Worm (Caenorhabditis elegans): ENCODE measurements around the gene C13A2.9.

DNA sequence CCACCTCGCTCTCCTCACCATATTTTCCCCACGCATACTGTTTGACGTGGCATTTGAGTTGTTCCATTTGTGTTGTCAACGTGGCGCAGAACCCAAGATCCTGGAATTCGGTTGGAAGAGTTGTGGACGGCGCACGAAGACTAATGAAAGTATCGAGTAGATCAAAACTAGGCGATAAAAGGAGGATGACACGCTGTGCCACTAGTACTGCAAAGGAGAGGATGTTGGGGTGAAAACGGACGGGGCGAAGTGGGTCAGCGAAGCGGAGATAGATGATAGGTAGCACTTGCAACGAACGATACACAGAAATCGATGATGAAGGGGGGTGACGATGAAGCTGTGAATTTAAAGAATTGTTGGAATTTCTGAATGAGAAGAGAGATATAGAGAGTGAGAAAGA lies 17.0 kb downstream of the C13A2.9 start, which contains the start of gene C05C8.7:
- TF ChIP-seq lin-39 (tag; optimal IDR thresholded peaks at IDR 0.05) (no peak), lin-13 (GFP tag; optimal IDR thresholded peaks at IDR 0.05) (no peak), nhr-90 (tag; optimal IDR thresholded peaks at IDR 0.05; ENCODE audit: poor library complexity) (no peak), aly-2 (tag; optimal IDR thresholded peaks at IDR 0.05) (no peak), nhr-12 (tag; optimal IDR thresholded peaks at IDR 0.05) (no peak), C16A3.4 (tag; optimal IDR thresholded peaks at IDR 0.05) (no peak), ets-5 (GFP tag; IDR thresholded peaks at IDR 0.05) (no peak), ztf-4 (tag; optimal IDR thresholded peaks at IDR 0.05) (no peak), lir-3 (tag; optimal IDR thresholded peaks at IDR 0.05; ENCODE audit: poor library complexity) (no peak), nhr-71 (tag; optimal IDR thresholded peaks at IDR 0.05) (no peak), lin-15B (tag; optimal IDR thresholded peaks at IDR 0.05) (no peak), nhr-77 (tag; optimal IDR thresholded peaks at IDR 0.05) (no peak), ama-1 (optimal IDR thresholded peaks at IDR 0.05) (no peak), fos-1 (tag; optimal IDR thresholded peaks at IDR 0.05) (no peak)

Measured in whole organism, L1 larva.